Fruit fly (Drosophila melanogaster) S2 (cell line): ENCODE measurements around the gene CG6790.

Experiments
- CG8478 ChIP-seq: fragments of >200 bp; optimal IDR thresholded peaks from 2 replicates; lab custom pipeline; 2018
- CTCF ChIP-seq, 2 experiments: fragments of >200 bp; optimal IDR thresholded peaks; 2 replicates each; lab custom pipeline; 2018

- TF ChIP-seq CG8478 (no peak), CTCF (optimal IDR thresholded peaks at IDR 0.05; lab: Kevin White, UChicago) (no peak)
These were observed 35.6 kb upstream of the CG6790 start for dm6 chr3R:11614107-11614506.
